Fruit fly (Drosophila melanogaster): Measurements from ENCODE around the gene pum.

- no peak for TF ChIP-seq insv (GFP tag; optimal IDR thresholded peaks at IDR 0.05)
- no peak for TF ChIP-seq CG14050 (GFP tag; IDR thresholded peaks at IDR 0.05)
- TF ChIP-seq Ravus (GFP tag; IDR thresholded peaks at IDR 0.05), result no peak
- TF ChIP-seq CG2889 (GFP tag; IDR thresholded peaks at IDR 0.05), result no peak
- no peak for TF ChIP-seq CG12744 (GFP tag; optimal IDR thresholded peaks at IDR 0.05)
- TF ChIP-seq Lpt (GFP tag; optimal IDR thresholded peaks at IDR 0.05), result no peak
- TF ChIP-seq CG12219 (GFP tag; optimal IDR thresholded peaks at IDR 0.05), result no peak
- no peak for TF ChIP-seq br (optimal IDR thresholded peaks at IDR 0.05)
- no peak for TF ChIP-seq inv (GFP tag; IDR thresholded peaks at IDR 0.05; ENCODE audit: partially characterized antibody)
- TF ChIP-seq NFAT (GFP tag; IDR thresholded peaks at IDR 0.05), result no peak
- TF ChIP-seq Usf (GFP tag; optimal IDR thresholded peaks at IDR 0.05), result no peak
- TF ChIP-seq CG34224 (GFP tag; IDR thresholded peaks at IDR 0.05; ENCODE audit: partially characterized antibody), result no peak
- TF ChIP-seq pb (GFP tag; optimal IDR thresholded peaks at IDR 0.05), result no peak
These were observed 3.1 kb upstream of the pum start, which contains the start of gene D1 for dm6 chr3R:9240554-9240953.
